Fruit fly (Drosophila melanogaster) whole organism, embryonic: ENCODE data around the gene Cyp4ac2.

ENCODE experiments used
- Blimp-1 ChIP-seq: fragments of 200-800 bp; sonication (Bioruptor generic); optimal IDR thresholded peaks from 3 replicates; lab custom pipeline; 2018; ENCODE audit warnings: missing biosample characterization, missing genetic modification characterization, mild to moderate bottlenecking, moderate library complexity, missing genetic modification reagents
- CG12104 ChIP-seq: fragments of 200-800 bp; sonication (Bioruptor generic); optimal IDR thresholded peaks from 3 replicates; lab custom pipeline; 2016; ENCODE audit warnings: missing biosample characterization, missing genetic modification characterization
- CG12942 ChIP-seq: fragments of 200-800 bp; sonication (Bioruptor generic); optimal IDR thresholded peaks from 3 replicates; lab custom pipeline; 2016; ENCODE audit warnings: missing biosample characterization, missing genetic modification characterization
- CG13287 ChIP-seq: fragments of 200-800 bp; sonication (Bioruptor generic); IDR thresholded peaks from 2 replicates; pipeline ENCODE4 v1.3.6; 2022; ENCODE audit warnings: missing biosample characterization, missing genetic modification characterization; ENCODE audit not compliant: partially characterized antibody
- CG17328 ChIP-seq: fragments of 200-800 bp; sonication (Bioruptor generic); IDR thresholded peaks from 2 replicates; pipeline ENCODE4 v1.3.6; 2022; ENCODE audit warnings: missing biosample characterization, missing genetic modification characterization
- CG18262 ChIP-seq: fragments of 200-800 bp; optimal IDR thresholded peaks from 3 replicates; lab custom pipeline; 2019; ENCODE audit warnings: missing biosample characterization, mild to moderate bottlenecking, missing genetic modification characterization, moderate library complexity
- CG18619 ChIP-seq: fragments of 200-800 bp; sonication (Bioruptor generic); optimal IDR thresholded peaks from 3 replicates; lab custom pipeline; 2017; ENCODE audit warnings: missing biosample characterization, mild to moderate bottlenecking, missing genetic modification characterization
- CG2199 ChIP-seq: fragments of 200-800 bp; sonication (Bioruptor generic); IDR thresholded peaks from 3 replicates; pipeline ENCODE4 v1.3.6; 2022; ENCODE audit warnings: missing biosample characterization, missing genetic modification characterization
- CG33557 ChIP-seq: fragments of 200-800 bp; sonication (Bioruptor generic); optimal IDR thresholded peaks from 2 replicates; lab custom pipeline; 2019; ENCODE audit warnings: missing biosample characterization, mild to moderate bottlenecking, missing genetic modification characterization, moderate library complexity
- CG6689 ChIP-seq: fragments of 200-800 bp; sonication (Bioruptor generic); IDR thresholded peaks from 2 replicates; pipeline ENCODE4 v1.3.6; 2022; ENCODE audit warnings: missing biosample characterization, missing genetic modification characterization
- CG7372 ChIP-seq: fragments of 200-800 bp; sonication (Bioruptor generic); IDR thresholded peaks from 2 replicates; pipeline ENCODE4 v1.3.6; 2022; ENCODE audit warnings: missing biosample characterization, missing genetic modification characterization
- CG8290 ChIP-seq, 3 experiments: fragments of 200-800 bp; sonication (Bioruptor generic); optimal IDR thresholded peaks; 2 replicates each; lab custom pipeline; 2016 to 2019; ENCODE audit warnings: missing biosample characterization in 3 of 3, missing genetic modification characterization in 3 of 3, mild to moderate bottlenecking in 2 of 3, moderate library complexity in 1 of 3
- CG8359 ChIP-seq: fragments of 200-800 bp; sonication (Bioruptor generic); optimal IDR thresholded peaks from 2 replicates; lab custom pipeline; 2017; ENCODE audit warnings: missing biosample characterization, mild to moderate bottlenecking, missing genetic modification characterization, borderline replicate concordance
- CG8388 ChIP-seq: fragments of 200-800 bp; sonication (Bioruptor generic); optimal IDR thresholded peaks from 2 replicates; lab custom pipeline; 2019; ENCODE audit warnings: missing biosample characterization, mild to moderate bottlenecking, missing genetic modification characterization, moderate library complexity
- CTCF ChIP-seq: fragments of 200-800 bp; sonication (Bioruptor generic); optimal IDR thresholded peaks from 2 replicates; lab custom pipeline; 2017; ENCODE audit warnings: missing biosample characterization, mild to moderate bottlenecking, missing genetic modification characterization, moderate library complexity
- Dll ChIP-seq: fragments of 200-800 bp; sonication (Bioruptor generic); IDR thresholded peaks from 4 replicates; pipeline ENCODE4 v1.3.6; 2022; ENCODE audit warnings: missing biosample characterization, missing genetic modification characterization; ENCODE audit not compliant: partially characterized antibody
- Drgx ChIP-seq: fragments of 200-800 bp; sonication (Bioruptor generic); IDR thresholded peaks from 2 replicates; pipeline ENCODE4 v1.3.6; 2022; ENCODE audit warnings: missing biosample characterization, missing genetic modification characterization
- Mad ChIP-seq: fragments of 200-800 bp; sonication (Bioruptor generic); optimal IDR thresholded peaks from 2 replicates; lab custom pipeline; 2016; ENCODE audit warnings: missing biosample characterization, missing genetic modification characterization
- Med ChIP-seq: fragments of 200-800 bp; sonication (Bioruptor generic); peaks from one replicate; lab custom pipeline; 2016; ENCODE audit warnings: missing biosample characterization, missing genetic modification characterization, mild to moderate bottlenecking, inconsistent platforms, moderate library complexity
- Scr ChIP-seq: fragments of 200-800 bp; sonication (Bioruptor generic); IDR thresholded peaks from 2 replicates; pipeline ENCODE4 v1.3.6; 2022; ENCODE audit warnings: missing biosample characterization, missing genetic modification characterization; ENCODE audit not compliant: partially characterized antibody
- Xbp1 ChIP-seq: fragments of 200-800 bp; sonication (Bioruptor generic); optimal IDR thresholded peaks from 3 replicates; lab custom pipeline; 2016; ENCODE audit warnings: missing biosample characterization, mild to moderate bottlenecking, missing genetic modification characterization
- az2 ChIP-seq: fragments of 200-800 bp; sonication (Bioruptor generic); optimal IDR thresholded peaks from 3 replicates; lab custom pipeline; 2016; ENCODE audit warnings: missing biosample characterization, missing genetic modification characterization
- chm ChIP-seq: fragments of 200-800 bp; sonication (Bioruptor generic); IDR thresholded peaks from 2 replicates; pipeline ENCODE4 v1.3.6; 2022; ENCODE audit warnings: missing biosample characterization, missing genetic modification characterization
- corto ChIP-seq: fragments of 200-800 bp; sonication (Bioruptor generic); optimal IDR thresholded peaks from 2 replicates; lab custom pipeline; 2016; ENCODE audit warnings: missing biosample characterization, mild to moderate bottlenecking, missing genetic modification characterization, moderate library complexity
- da ChIP-seq: fragments of 200-800 bp; sonication (Bioruptor generic); optimal IDR thresholded peaks from 2 replicates; lab custom pipeline; 2016; ENCODE audit warnings: missing biosample characterization, missing genetic modification characterization
- dati ChIP-seq: fragments of 200-800 bp; sonication (Bioruptor generic); IDR thresholded peaks from 2 replicates; pipeline ENCODE4 v1.3.6; 2022; ENCODE audit warnings: missing biosample characterization, missing genetic modification characterization
- dmrt11E ChIP-seq: fragments of 200-800 bp; sonication (Bioruptor generic); optimal IDR thresholded peaks from 3 replicates; lab custom pipeline; 2018; ENCODE audit warnings: missing biosample characterization, mild to moderate bottlenecking, missing genetic modification characterization, moderate library complexity
- fd3F ChIP-seq: fragments of 200-800 bp; sonication (Bioruptor generic); optimal IDR thresholded peaks from 2 replicates; lab custom pipeline; 2018; ENCODE audit warnings: missing biosample characterization, mild to moderate bottlenecking, missing genetic modification characterization, moderate library complexity
- gem ChIP-seq: fragments of 200-800 bp; sonication (Bioruptor generic); optimal IDR thresholded peaks from 2 replicates; lab custom pipeline; 2019; ENCODE audit warnings: missing biosample characterization, mild to moderate bottlenecking, missing genetic modification characterization, moderate library complexity
- grn ChIP-seq: fragments of 200-800 bp; sonication (Bioruptor generic); optimal IDR thresholded peaks from 3 replicates; lab custom pipeline; 2017; ENCODE audit warnings: missing biosample characterization, missing genetic modification characterization
- odd ChIP-seq: fragments of 200-800 bp; sonication (Bioruptor generic); optimal IDR thresholded peaks from 2 replicates; lab custom pipeline; 2017; ENCODE audit warnings: missing biosample characterization, mild to moderate bottlenecking, missing genetic modification characterization
- row ChIP-seq: fragments of 200-800 bp; sonication (Bioruptor generic); IDR thresholded peaks from 3 replicates; pipeline ENCODE4 v1.3.6; 2022; ENCODE audit warnings: missing biosample characterization, missing genetic modification characterization
- sens-2 ChIP-seq: fragments of 200-800 bp; sonication (Bioruptor generic); IDR thresholded peaks from 2 replicates; pipeline ENCODE4 v1.3.6; 2022; ENCODE audit warnings: missing biosample characterization, missing genetic modification characterization
- ssp ChIP-seq: fragments of 200-800 bp; sonication (Bioruptor generic); IDR thresholded peaks from 2 replicates; pipeline ENCODE4 v1.3.6; 2022; ENCODE audit warnings: missing biosample characterization, missing genetic modification characterization
- tgo ChIP-seq: fragments of 200-800 bp; sonication (Bioruptor generic); IDR thresholded peaks from 3 replicates; pipeline ENCODE4 v1.3.6; 2022; ENCODE audit warnings: missing biosample characterization, missing genetic modification characterization
- twi ChIP-seq: fragments of 200-800 bp; optimal IDR thresholded peaks from 2 replicates; lab custom pipeline; 2019; ENCODE audit warnings: missing biosample characterization, mild to moderate bottlenecking, missing genetic modification characterization, moderate library complexity
- zfh1 ChIP-seq: fragments of 200-800 bp; sonication (Bioruptor generic); IDR thresholded peaks from 3 replicates; pipeline ENCODE4 v1.3.6; 2022; ENCODE audit warnings: missing biosample characterization, missing genetic modification characterization

The Cyp4ac2 gene

DNA sequence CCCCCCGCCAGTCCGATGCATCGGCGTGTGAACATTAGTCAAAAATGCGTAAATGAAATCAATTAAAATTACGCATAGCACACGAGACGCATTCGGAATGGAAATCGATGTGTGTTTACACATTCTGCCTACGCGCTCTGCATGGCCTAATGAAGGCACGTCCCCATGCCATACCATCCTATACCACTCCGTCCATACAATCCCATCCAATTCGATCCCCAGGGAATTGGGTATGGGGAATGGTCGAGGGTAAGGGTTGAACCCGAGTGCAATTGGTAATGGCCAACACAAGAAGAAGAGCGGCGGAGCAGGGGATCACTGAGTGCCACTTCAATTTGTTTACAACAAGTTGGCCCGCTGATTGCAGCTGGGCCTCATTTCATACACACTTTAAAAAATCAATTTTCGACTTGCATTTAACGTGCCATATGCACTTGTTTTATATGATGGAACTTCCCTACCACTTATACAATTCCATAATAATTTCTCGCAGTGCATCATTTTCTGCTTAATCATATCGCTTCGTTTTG, 20.8 kb upstream of the Cyp4ac2 start (continued):
- TF ChIP-seq twi (tag; lab: Kevin White, UChicago) (peak; percentile 46), CG12942 (GFP tag; lab: Kevin White, UChicago) (no peak), chm (GFP tag; lab: Robert Waterston, UW) (peak; percentile 61; the same call in 1 of the 2 replicates), az2 (GFP tag; lab: Kevin White, UChicago) (peak; percentile 38), CG2199 (GFP tag; lab: Robert Waterston, UW) (peak; percentile 80; the same call in 2 of the 3 replicates), CTCF (GFP tag; lab: Kevin White, UChicago) (no peak), ssp (GFP tag; lab: Robert Waterston, UW) (no peak), CG8359 (peak; percentile 55), CG6689 (GFP tag; lab: Robert Waterston, UW) (no peak), CG13287 (GFP tag; lab: Robert Waterston, UW) (no peak), CG8290 (GFP tag; optimal IDR thresholded peaks at IDR 0.05; lab: Kevin White, UChicago) (peak; percentile 19), CG8290 (tag; optimal IDR thresholded peaks at IDR 0.05; lab: Kevin White, UChicago) (no peak), Blimp-1 (GFP tag; lab: Kevin White, UChicago) (peak; percentile 60), Mad (peak; percentile 2), Xbp1 (GFP tag; lab: Kevin White, UChicago) (peak; percentile 32), da (GFP tag; lab: Kevin White, UChicago) (peak; percentile 17), Drgx (0 out of 2 replicates have a peak, but pooled peaks have one; percentile 16), CG17328 (GFP tag; lab: Robert Waterston, UW) (peak; percentile 68), CG12104 (GFP tag; lab: Kevin White, UChicago) (no peak)

DNA sequence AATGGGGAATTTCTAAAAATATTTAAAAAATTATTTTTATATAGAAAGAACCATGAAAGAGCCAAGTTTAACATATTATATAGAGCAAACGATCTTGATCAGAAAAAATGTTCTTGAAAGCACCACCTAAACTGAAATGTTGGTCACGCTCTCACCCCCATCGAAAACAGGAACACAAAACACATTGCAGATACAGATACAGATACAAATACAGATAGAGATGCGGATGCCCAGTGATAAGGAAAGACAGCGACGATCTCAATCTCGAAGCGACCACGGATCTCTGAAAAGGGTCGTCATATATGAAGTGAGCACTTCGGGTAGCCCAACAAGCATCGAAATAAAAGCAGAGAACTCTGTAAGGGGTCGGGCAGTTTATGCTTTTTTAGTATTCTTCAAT, 18.8 kb upstream of the Cyp4ac2 start:
- TF ChIP-seq dmrt11E (tag; lab: Kevin White, UChicago) (peak; percentile 27), zfh1 (GFP tag; lab: Robert Waterston, UW) (peak; percentile 35; the same call in 1 of the 3 replicates), Med (GFP tag; lab: Kevin White, UChicago) (no peak), sens-2 (GFP tag; lab: Robert Waterston, UW) (no peak), tgo (GFP tag; lab: Robert Waterston, UW) (peak; percentile 15; the same call in 1 of the 3 replicates), dati (GFP tag; lab: Robert Waterston, UW) (no peak), Scr (GFP tag; lab: Robert Waterston, UW) (peak; percentile 28; the same call in 1 of the 2 replicates), CG18619 (no peak), Dll (GFP tag; lab: Robert Waterston, UW) (peak; percentile 29; the same call in 1 of the 4 replicates), row (peak; percentile 43; the same call in 2 of the 3 replicates), CG18262 (tag; lab: Kevin White, UChicago) (peak; percentile 10), CG7372 (GFP tag; lab: Robert Waterston, UW) (no peak), odd (peak; percentile 7), corto (GFP tag; lab: Kevin White, UChicago) (peak; percentile 32), CG8388 (GFP tag; lab: Kevin White, UChicago) (peak; percentile 9), gem (tag; lab: Kevin White, UChicago) (peak; percentile 37), Xbp1 (GFP tag; lab: Kevin White, UChicago) (no peak), CG33557 (GFP tag; lab: Kevin White, UChicago) (peak; percentile 23), grn (GFP tag; lab: Kevin White, UChicago) (peak; percentile 98), fd3F (GFP tag; lab: Kevin White, UChicago) (no peak), CG2199 (GFP tag; lab: Robert Waterston, UW) (peak; percentile 48; the same call in 1 of the 3 replicates)
- TF ChIP-seq, all 482 proteins: peak for 14
